Fruit fly (Drosophila melanogaster): ENCODE measurements around the gene CG14810.

Gene CG14810

dm6 chrX:1845413-1845951 lies 25.3 kb upstream of the CG14810 start (continued):
- peak; percentile 87 for TF ChIP-seq CG1792 (GFP tag; optimal IDR thresholded peaks at IDR 0.05)
- no peak for TF ChIP-seq Chrac-16 (GFP tag; optimal IDR thresholded peaks at IDR 0.05)
- no peak for TF ChIP-seq Nf-YB (GFP tag; optimal IDR thresholded peaks at IDR 0.05)
- TF ChIP-seq CG2116 (GFP tag; optimal IDR thresholded peaks at IDR 0.05) = peak; percentile 17
- peak; percentile 23 for TF ChIP-seq dmrt11E (tag; optimal IDR thresholded peaks at IDR 0.05)
- TF ChIP-seq scrt (GFP tag; optimal IDR thresholded peaks at IDR 0.05) = peak; percentile 17
- TF ChIP-seq fd102C (GFP tag; optimal IDR thresholded peaks at IDR 0.05) = peak; percentile 58
- TF ChIP-seq CG3163 (GFP tag; optimal IDR thresholded peaks at IDR 0.05) = peak; percentile 49
- peak; percentile 16 for TF ChIP-seq Jarid2 (GFP tag; optimal IDR thresholded peaks at IDR 0.05)
- TF ChIP-seq Lhr (GFP tag; optimal IDR thresholded peaks at IDR 0.05) = no peak
- TF ChIP-seq Awh (GFP tag; IDR thresholded peaks at IDR 0.05) = peak; percentile 70
- TF ChIP-seq disco-r (GFP tag; optimal IDR thresholded peaks at IDR 0.05) = peak; percentile 0
- TF ChIP-seq CrebB (tag; optimal IDR thresholded peaks at IDR 0.05) = peak; percentile 54
- peak; percentile 72 for TF ChIP-seq sr (GFP tag; IDR thresholded peaks at IDR 0.05)
- no peak for TF ChIP-seq CG8359 (GFP tag; optimal IDR thresholded peaks at IDR 0.05; ENCODE audit: borderline replicate concordance)
- TF ChIP-seq CG14050 (GFP tag; IDR thresholded peaks at IDR 0.05) = 0 out of 3 replicates have a peak, but pooled peaks have one; percentile 17
- TF ChIP-seq tna (GFP tag; IDR thresholded peaks at IDR 0.05; ENCODE audit: partially characterized antibody) = no peak
- TF ChIP-seq CG12769 (tag; optimal IDR thresholded peaks at IDR 0.05) = peak; percentile 74
- peak; percentile 35 for TF ChIP-seq CG9609 (GFP tag; optimal IDR thresholded peaks at IDR 0.05)
- TF ChIP-seq fd3F (GFP tag; optimal IDR thresholded peaks at IDR 0.05) = peak; percentile 40
- TF ChIP-seq Camta (GFP tag; optimal IDR thresholded peaks at IDR 0.05) = peak; percentile 40
- no peak for TF ChIP-seq Trl (optimal IDR thresholded peaks at IDR 0.05)
- peak; percentile 63 for TF ChIP-seq Trl (GFP tag; optimal IDR thresholded peaks at IDR 0.05)
- peak; percentile 32 for TF ChIP-seq unpg (GFP tag; optimal IDR thresholded peaks at IDR 0.05)
- TF ChIP-seq CG10543 (GFP tag; optimal IDR thresholded peaks at IDR 0.05) = peak; percentile 80
- peak; percentile 17 for TF ChIP-seq p53 (GFP tag; optimal IDR thresholded peaks at IDR 0.05)
- TF ChIP-seq klu (GFP tag; IDR thresholded peaks at IDR 0.05) = 0 out of 2 replicates have a peak, but pooled peaks have one; percentile 23
- peak; percentile 38 for TF ChIP-seq CG7556 (GFP tag; optimal IDR thresholded peaks at IDR 0.05)
- TF ChIP-seq row (GFP tag; IDR thresholded peaks at IDR 0.05) = peak; percentile 15; the same call in 1 of the 3 replicates
- peak; percentile 51 for TF ChIP-seq grn (GFP tag; optimal IDR thresholded peaks at IDR 0.05)
- no peak for TF ChIP-seq CG13424 (tag; optimal IDR thresholded peaks at IDR 0.05)
- TF ChIP-seq E2f2 (GFP tag; IDR thresholded peaks at IDR 0.05) = peak; percentile 38; the same call in 1 of the 2 replicates
- no peak for TF ChIP-seq luna (GFP tag; optimal IDR thresholded peaks at IDR 0.05)
- peak; percentile 2 for TF ChIP-seq CG12391 (tag; optimal IDR thresholded peaks at IDR 0.05)
- TF ChIP-seq hth (optimal IDR thresholded peaks at IDR 0.05) = no peak
- TF ChIP-seq CG12942 (GFP tag; optimal IDR thresholded peaks at IDR 0.05) = peak; percentile 54
- peak; percentile 47 for TF ChIP-seq wek (GFP tag; optimal IDR thresholded peaks at IDR 0.05)
- peak in 1 of 2 experiments; percentile 7 for TF ChIP-seq Hr51 (GFP tag; optimal IDR thresholded peaks at IDR 0.05)
- 0 out of 2 replicates have a peak, but pooled peaks have one; percentile 36 for TF ChIP-seq Xrp1 (GFP tag; IDR thresholded peaks at IDR 0.05)
- peak; percentile 70 for TF ChIP-seq HHEX (GFP tag; optimal IDR thresholded peaks at IDR 0.05)
- peak; percentile 52; the same call in 1 of the 2 replicates for TF ChIP-seq CG10321 (GFP tag; IDR thresholded peaks at IDR 0.05)
- peak; percentile 1 for TF ChIP-seq CG4707 (GFP tag; optimal IDR thresholded peaks at IDR 0.05)
- TF ChIP-seq Med (GFP tag) = peak; percentile 93
- TF ChIP-seq ERR (GFP tag; optimal IDR thresholded peaks at IDR 0.05) = peak; percentile 11
- peak; percentile 64 for TF ChIP-seq ATbp (GFP tag; optimal IDR thresholded peaks at IDR 0.05)
- peak; percentile 49 for TF ChIP-seq CG13123 (GFP tag; optimal IDR thresholded peaks at IDR 0.05)
- no peak for TF ChIP-seq cad (GFP tag; optimal IDR thresholded peaks at IDR 0.05)
- peak; percentile 52; the same call in 1 of the 2 replicates for TF ChIP-seq CG14014 (GFP tag; IDR thresholded peaks at IDR 0.05)
- no peak for TF ChIP-seq dimm (GFP tag; IDR thresholded peaks at IDR 0.05)
- no peak for TF ChIP-seq bbx (GFP tag; IDR thresholded peaks at IDR 0.05; ENCODE audit: partially characterized antibody)

Data from whole organism, embryonic.